Fruit fly (Drosophila melanogaster) whole organism, prepupa: ENCODE measurements around the gene Tcs5.

Source experiments
- Blimp-1 ChIP-seq: fragments of 200-800 bp; sonication (Bioruptor generic); optimal IDR thresholded peaks from 3 replicates; lab custom pipeline; 2017; ENCODE audit warnings: missing biosample characterization, missing genetic modification characterization, mild to moderate bottlenecking, moderate library complexity, missing genetic modification reagents
- CG10631 ChIP-seq: fragments of 200-800 bp; sonication (Bioruptor generic); optimal IDR thresholded peaks from 2 replicates; lab custom pipeline; 2016; ENCODE audit warnings: missing biosample characterization, missing genetic modification characterization
- CG11294 ChIP-seq: fragments of 200-800 bp; sonication (Bioruptor generic); IDR thresholded peaks from 2 replicates; pipeline ENCODE4 v1.3.6; 2022; ENCODE audit warnings: missing biosample characterization, missing genetic modification characterization
- CG11762 ChIP-seq: fragments of 200-800 bp; sonication (Bioruptor generic); optimal IDR thresholded peaks from 3 replicates; lab custom pipeline; 2016; ENCODE audit warnings: missing biosample characterization, missing genetic modification characterization; ENCODE audit not compliant: insufficient read depth
- CG11902 ChIP-seq: fragments of 200-800 bp; sonication (Bioruptor generic); optimal IDR thresholded peaks from 3 replicates; lab custom pipeline; 2016; ENCODE audit warnings: missing biosample characterization, missing genetic modification characterization
- CG15336 ChIP-seq: fragments of 200-800 bp; sonication (Bioruptor generic); IDR thresholded peaks from 2 replicates; pipeline ENCODE4 v1.3.6; 2022; ENCODE audit warnings: missing biosample characterization, missing genetic modification characterization
- CG3032 ChIP-seq: fragments of 200-800 bp; optimal IDR thresholded peaks from 2 replicates; lab custom pipeline; 2019; ENCODE audit warnings: missing biosample characterization, mild to moderate bottlenecking, missing genetic modification characterization, moderate library complexity
- CG31627 ChIP-seq: fragments of 200-800 bp; sonication (Bioruptor generic); optimal IDR thresholded peaks from 3 replicates; lab custom pipeline; 2016; ENCODE audit warnings: missing biosample characterization, missing genetic modification characterization
- CG34406 ChIP-seq: fragments of 200-800 bp; sonication (Bioruptor generic); optimal IDR thresholded peaks from 3 replicates; lab custom pipeline; 2016; ENCODE audit warnings: missing biosample characterization, missing genetic modification characterization
- CG6163 ChIP-seq: fragments of 200-800 bp; sonication (Bioruptor generic); IDR thresholded peaks from 3 replicates; pipeline ENCODE4 v1.3.6; 2022; ENCODE audit warnings: missing biosample characterization, missing genetic modification characterization
- CG6276 ChIP-seq: fragments of 200-800 bp; sonication (Bioruptor generic); optimal IDR thresholded peaks from 2 replicates; lab custom pipeline; 2017; ENCODE audit warnings: missing biosample characterization, mild to moderate bottlenecking, missing genetic modification characterization
- CG6792 ChIP-seq: fragments of 200-800 bp; sonication (Bioruptor generic); optimal IDR thresholded peaks from 3 replicates; lab custom pipeline; 2016; ENCODE audit warnings: missing biosample characterization, missing genetic modification characterization
- CG6808 ChIP-seq: fragments of 200-800 bp; sonication (Bioruptor generic); optimal IDR thresholded peaks from 3 replicates; lab custom pipeline; 2017; ENCODE audit warnings: missing biosample characterization, missing genetic modification characterization, mild to moderate bottlenecking, moderate library complexity, missing genetic modification reagents
- CG6854 ChIP-seq: fragments of 200-800 bp; sonication (Bioruptor generic); optimal IDR thresholded peaks from 2 replicates; lab custom pipeline; 2017; ENCODE audit warnings: missing biosample characterization, mild to moderate bottlenecking, missing genetic modification characterization
- CG7368 ChIP-seq: fragments of 200-800 bp; sonication (Bioruptor generic); optimal IDR thresholded peaks from 3 replicates; lab custom pipeline; 2016; ENCODE audit warnings: missing biosample characterization, missing genetic modification characterization
- CG8119 ChIP-seq: fragments of 200-800 bp; sonication (Bioruptor generic); IDR thresholded peaks from 3 replicates; pipeline ENCODE4 v1.3.6; 2022; ENCODE audit warnings: missing biosample characterization, missing genetic modification characterization
- CG8319 ChIP-seq: fragments of 200-800 bp; sonication (Bioruptor generic); optimal IDR thresholded peaks from 3 replicates; lab custom pipeline; 2016; ENCODE audit warnings: missing biosample characterization, missing genetic modification characterization
- CG8632 ChIP-seq: fragments of 200-800 bp; sonication (Bioruptor generic); optimal IDR thresholded peaks from 3 replicates; lab custom pipeline; 2016; ENCODE audit warnings: missing biosample characterization, missing genetic modification characterization
- Eip75B ChIP-seq: fragments of 200-800 bp; sonication (Bioruptor generic); optimal IDR thresholded peaks from 3 replicates; lab custom pipeline; 2016; ENCODE audit warnings: missing biosample characterization, missing genetic modification characterization
- Eip93F ChIP-seq: fragments of 200-800 bp; sonication (Bioruptor generic); optimal IDR thresholded peaks from 2 replicates; lab custom pipeline; 2016; ENCODE audit warnings: missing biosample characterization, mild to moderate bottlenecking, missing genetic modification characterization
- Ets96B ChIP-seq: fragments of 200-800 bp; optimal IDR thresholded peaks from 2 replicates; lab custom pipeline; 2019; ENCODE audit warnings: missing biosample characterization, mild to moderate bottlenecking, missing genetic modification characterization, moderate library complexity
- Gug ChIP-seq: fragments of 200-800 bp; sonication (Bioruptor generic); IDR thresholded peaks from 2 replicates; pipeline ENCODE4 v1.3.6; 2022; ENCODE audit warnings: missing biosample characterization, missing genetic modification characterization
- Hr38 ChIP-seq: sonication (Bioruptor generic); optimal IDR thresholded peaks from 2 replicates; lab custom pipeline; 2016; ENCODE audit warnings: missing biosample characterization, missing genetic modification characterization
- Hr39 ChIP-seq: fragments of 200-800 bp; sonication (Bioruptor generic); optimal IDR thresholded peaks from 2 replicates; lab custom pipeline; 2016; ENCODE audit warnings: missing biosample characterization, missing genetic modification characterization
- Hr4 ChIP-seq: fragments of 200-800 bp; sonication (Bioruptor generic); optimal IDR thresholded peaks from 3 replicates; lab custom pipeline; 2016; ENCODE audit warnings: missing biosample characterization, missing genetic modification characterization
- Lpt ChIP-seq: fragments of 200-800 bp; sonication (Bioruptor generic); optimal IDR thresholded peaks from 3 replicates; lab custom pipeline; 2016; ENCODE audit warnings: missing biosample characterization, missing genetic modification characterization
- Smox ChIP-seq: fragments of 200-800 bp; sonication (Bioruptor generic); optimal IDR thresholded peaks from 3 replicates; lab custom pipeline; 2016; ENCODE audit warnings: missing biosample characterization, missing genetic modification characterization
- Sox14 ChIP-seq: fragments of 200-800 bp; sonication (Bioruptor generic); optimal IDR thresholded peaks from 3 replicates; lab custom pipeline; 2016; ENCODE audit warnings: missing biosample characterization, missing genetic modification characterization
- Sox15 ChIP-seq: fragments of 200-800 bp; sonication (Bioruptor generic); optimal IDR thresholded peaks from 3 replicates; lab custom pipeline; 2016; ENCODE audit warnings: missing biosample characterization, missing genetic modification characterization
- achi ChIP-seq: fragments of 200-800 bp; sonication (Bioruptor generic); optimal IDR thresholded peaks from 3 replicates; lab custom pipeline; 2016; ENCODE audit warnings: missing biosample characterization, missing genetic modification characterization
- cyc ChIP-seq: fragments of 200-800 bp; sonication (Bioruptor generic); optimal IDR thresholded peaks from 3 replicates; lab custom pipeline; 2016; ENCODE audit warnings: missing biosample characterization, missing genetic modification characterization
- dac ChIP-seq: fragments of 200-800 bp; sonication (Bioruptor generic); optimal IDR thresholded peaks from 2 replicates; lab custom pipeline; 2017; ENCODE audit warnings: missing biosample characterization, mild to moderate bottlenecking, missing genetic modification characterization
- esn ChIP-seq: fragments of 200-800 bp; sonication (Bioruptor generic); optimal IDR thresholded peaks from 2 replicates; lab custom pipeline; 2016; ENCODE audit warnings: missing biosample characterization, mild to moderate bottlenecking, missing genetic modification characterization, moderate library complexity
- fd59A ChIP-seq: fragments of 200-800 bp; sonication (Bioruptor generic); optimal IDR thresholded peaks from 2 replicates; lab custom pipeline; 2017; ENCODE audit warnings: missing biosample characterization, mild to moderate bottlenecking, missing genetic modification characterization, missing genetic modification reagents
- lz ChIP-seq: fragments of 200-800 bp; sonication (Bioruptor generic); optimal IDR thresholded peaks from 3 replicates; lab custom pipeline; 2016; ENCODE audit warnings: missing biosample characterization, missing genetic modification characterization
- net ChIP-seq: fragments of 200-800 bp; sonication (Bioruptor generic); optimal IDR thresholded peaks from 3 replicates; lab custom pipeline; 2016; ENCODE audit warnings: missing biosample characterization, missing genetic modification characterization
- salr ChIP-seq, 2 experiments: fragments of 200-800 bp; sonication (Bioruptor generic); optimal IDR thresholded peaks; 3 replicates each; lab custom pipeline; 2016 to 2018; ENCODE audit warnings: missing biosample characterization in 2 of 2, missing genetic modification characterization in 2 of 2, mild to moderate bottlenecking in 1 of 2
- ss ChIP-seq, 2 experiments: fragments of 200-800 bp; sonication (Bioruptor generic); optimal IDR thresholded peaks; 2 replicates in 1 of 2; 3 replicates in 1 of 2; lab custom pipeline; 2017 to 2018; ENCODE audit warnings: mild to moderate bottlenecking in 2 of 2, missing biosample characterization in 2 of 2, missing genetic modification characterization in 2 of 2, moderate library complexity in 1 of 2
- topi ChIP-seq: fragments of 200-800 bp; sonication (Bioruptor generic); optimal IDR thresholded peaks from 3 replicates; lab custom pipeline; 2016; ENCODE audit warnings: missing biosample characterization, missing genetic modification characterization
- vri ChIP-seq: fragments of 200-800 bp; sonication (Bioruptor generic); optimal IDR thresholded peaks from 3 replicates; lab custom pipeline; 2016; ENCODE audit warnings: missing biosample characterization, mild to moderate bottlenecking, missing genetic modification characterization

Tcs5 gene

dm6 chr3L:5154917-5155613, 15.9 kb upstream of the Tcs5 start:
- TF ChIP-seq Sox15 (GFP tag; lab: Kevin White, UChicago) (peak; percentile 32), dac (no peak), CG8319 (GFP tag; lab: Kevin White, UChicago) (peak; percentile 32), ss (GFP tag; optimal IDR thresholded peaks at IDR 0.05; lab: Kevin White, UChicago) (peak in 1 of 2 experiments; percentile 54), CG3032 (tag; lab: Kevin White, UChicago) (peak; percentile 20), achi (peak; percentile 65), Hr4 (GFP tag; lab: Kevin White, UChicago) (no peak), salr (GFP tag; optimal IDR thresholded peaks at IDR 0.05; lab: Kevin White, UChicago) (no peak), CG11294 (GFP tag; lab: Robert Waterston, UW) (0 out of 2 replicates have a peak, but pooled peaks have one; percentile 29), CG8632 (GFP tag; lab: Kevin White, UChicago) (peak; percentile 56), net (no peak), esn (peak; percentile 76), Smox (GFP tag; lab: Kevin White, UChicago) (no peak), Lpt (GFP tag; lab: Kevin White, UChicago) (peak; percentile 2), Blimp-1 (no peak), CG10631 (GFP tag; lab: Kevin White, UChicago) (peak; percentile 60), CG6792 (GFP tag; lab: Kevin White, UChicago) (peak; percentile 71), Hr38 (GFP tag; lab: Kevin White, UChicago) (no peak), CG31627 (GFP tag; lab: Kevin White, UChicago) (no peak), CG7368 (peak; percentile 66), Eip93F (GFP tag; lab: Kevin White, UChicago) (no peak), CG11902 (GFP tag; lab: Kevin White, UChicago) (peak; percentile 34), vri (GFP tag; lab: Kevin White, UChicago) (no peak), Gug (GFP tag; lab: Robert Waterston, UW) (no peak), Ets96B (tag; lab: Kevin White, UChicago) (peak; percentile 34), cyc (peak; percentile 68), lz (GFP tag; lab: Kevin White, UChicago) (peak; percentile 69), CG6808 (GFP tag; lab: Kevin White, UChicago) (peak; percentile 51), CG34406 (GFP tag; lab: Kevin White, UChicago) (no peak), CG11762 (GFP tag; lab: Kevin White, UChicago) (peak; percentile 12), Hr39 (no peak), CG6276 (GFP tag; lab: Kevin White, UChicago) (no peak), Sox14 (GFP tag; lab: Kevin White, UChicago) (peak; percentile 49), fd59A (GFP tag; lab: Kevin White, UChicago) (no peak), CG15336 (peak; percentile 61; the same call in 1 of the 2 replicates), CG8119 (GFP tag; lab: Robert Waterston, UW) (peak; percentile 63; the same call in 2 of the 3 replicates)

- TF ChIP-seq lz (GFP tag; lab: Kevin White, UChicago) (peak; percentile 58), Gug (GFP tag; lab: Robert Waterston, UW) (0 out of 2 replicates have a peak, but pooled peaks have one; percentile 20), topi (no peak), CG3032 (tag; lab: Kevin White, UChicago) (peak; percentile 15), esn (peak; percentile 54), CG10631 (GFP tag; lab: Kevin White, UChicago) (no peak), Sox15 (GFP tag; lab: Kevin White, UChicago) (no peak), CG6163 (0 out of 3 replicates have a peak, but pooled peaks have one; percentile 22), achi (peak; percentile 100), CG31627 (GFP tag; lab: Kevin White, UChicago) (peak; percentile 41), CG6854 (GFP tag; lab: Kevin White, UChicago) (peak; percentile 9), Eip75B (GFP tag; lab: Kevin White, UChicago) (no peak), CG8119 (GFP tag; lab: Robert Waterston, UW) (no peak)
- TF ChIP-seq, all 60 proteins: peak for 8
Observed at dm6 chr3L:5152354-5152806, 13.2 kb upstream of the Tcs5 start, which contains the start of the genes Gen and Srp54k. Gene Gen (minus strand): TSS chr3L:5152376. Gene Srp54k (plus strand): TSS chr3L:5152678.
